Fruit fly (Drosophila melanogaster) whole organism, embryonic: ENCODE data around the gene CG33124.
A peak's percentile ranks its signal among the peaks of the same experiment; 100 is the strongest.

ENCODE experiments used
- Atf6 ChIP-seq: fragments of 200-800 bp; sonication (Bioruptor generic); IDR thresholded peaks from 2 replicates; pipeline ENCODE4 v1.3.6; 2022; ENCODE audit warnings: missing biosample characterization, missing genetic modification characterization
- B-H2 ChIP-seq: fragments of 200-800 bp; sonication (Bioruptor generic); optimal IDR thresholded peaks from 2 replicates; lab custom pipeline; 2018; ENCODE audit warnings: missing biosample characterization, mild to moderate bottlenecking, missing genetic modification characterization
- BEAF-32 ChIP-seq: fragments of 200-800 bp; sonication (Bioruptor generic); optimal IDR thresholded peaks from 3 replicates; lab custom pipeline; 2017; ENCODE audit warnings: missing biosample characterization, missing genetic modification characterization, mild to moderate bottlenecking, moderate library complexity, missing genetic modification reagents
- CG11695 ChIP-seq: fragments of 200-800 bp; sonication (Bioruptor generic); IDR thresholded peaks from 3 replicates; pipeline ENCODE4 v1.3.6; 2022; ENCODE audit warnings: missing biosample characterization, missing genetic modification characterization
- CG11723 ChIP-seq: fragments of 200-800 bp; sonication (Bioruptor generic); optimal IDR thresholded peaks from 2 replicates; lab custom pipeline; 2017; ENCODE audit warnings: missing biosample characterization, mild to moderate bottlenecking, missing genetic modification characterization
- CG13894 ChIP-seq: fragments of 200-800 bp; sonication (Bioruptor generic); optimal IDR thresholded peaks from 3 replicates; lab custom pipeline; 2018; ENCODE audit warnings: missing biosample characterization, mild to moderate bottlenecking, missing genetic modification characterization, moderate library complexity
- CG14050 ChIP-seq: fragments of 200-800 bp; sonication (Bioruptor generic); IDR thresholded peaks from 3 replicates; pipeline ENCODE4 v1.3.6; 2022; ENCODE audit warnings: missing biosample characterization, missing genetic modification characterization
- CG14965 ChIP-seq: fragments of 200-800 bp; sonication (Bioruptor generic); optimal IDR thresholded peaks from 2 replicates; lab custom pipeline; 2016; ENCODE audit warnings: missing biosample characterization, missing genetic modification characterization, borderline replicate concordance
- CG15479 ChIP-seq: fragments of 200-800 bp; sonication (Bioruptor generic); optimal IDR thresholded peaks from 3 replicates; lab custom pipeline; 2019; ENCODE audit warnings: missing biosample characterization, mild to moderate bottlenecking, missing genetic modification characterization, moderate library complexity
- CG17385 ChIP-seq: fragments of 200-800 bp; sonication (Bioruptor generic); optimal IDR thresholded peaks from 3 replicates; lab custom pipeline; 2018; ENCODE audit warnings: missing biosample characterization, mild to moderate bottlenecking, missing genetic modification characterization
- CG34376 ChIP-seq: fragments of 200-800 bp; sonication (Bioruptor generic); optimal IDR thresholded peaks from 2 replicates; lab custom pipeline; 2018; ENCODE audit warnings: missing biosample characterization, mild to moderate bottlenecking, missing genetic modification characterization
- CG34422 ChIP-seq: fragments of 200-800 bp; sonication (Bioruptor generic); IDR thresholded peaks from 3 replicates; pipeline ENCODE4 v1.3.6; 2022; ENCODE audit warnings: missing biosample characterization, missing genetic modification characterization
- CG4360 ChIP-seq: fragments of 200-800 bp; sonication (Bioruptor generic); IDR thresholded peaks from 2 replicates; pipeline ENCODE4 v1.3.6; 2022; ENCODE audit warnings: missing biosample characterization, missing genetic modification characterization
- CG5953 ChIP-seq: fragments of 200-800 bp; sonication (Bioruptor generic); IDR thresholded peaks from 2 replicates; pipeline ENCODE4 v1.3.6; 2022; ENCODE audit warnings: missing biosample characterization, missing genetic modification characterization
- CG6791 ChIP-seq: fragments of 200-800 bp; sonication (Bioruptor generic); IDR thresholded peaks from 3 replicates; pipeline ENCODE4 v1.3.6; 2022; ENCODE audit warnings: missing biosample characterization, missing genetic modification characterization; ENCODE audit not compliant: partially characterized antibody
- CG7271 ChIP-seq: fragments of 200-800 bp; sonication (Bioruptor generic); optimal IDR thresholded peaks from 2 replicates; lab custom pipeline; 2018; ENCODE audit warnings: missing biosample characterization, mild to moderate bottlenecking, missing genetic modification characterization, moderate library complexity
- CG7928 ChIP-seq: fragments of 200-800 bp; sonication (Bioruptor generic); optimal IDR thresholded peaks from 2 replicates; lab custom pipeline; 2017; ENCODE audit warnings: missing biosample characterization, mild to moderate bottlenecking, missing genetic modification characterization
- CG8944 ChIP-seq: fragments of 200-800 bp; sonication (Bioruptor generic); optimal IDR thresholded peaks from 3 replicates; lab custom pipeline; 2016; ENCODE audit warnings: missing biosample characterization, missing genetic modification characterization
- CG9932 ChIP-seq: fragments of 200-800 bp; sonication (Bioruptor generic); IDR thresholded peaks from 2 replicates; pipeline ENCODE4 v1.3.6; 2022; ENCODE audit warnings: missing biosample characterization, missing genetic modification characterization
- Chrac-16 ChIP-seq: fragments of 200-800 bp; sonication (Bioruptor generic); optimal IDR thresholded peaks from 3 replicates; lab custom pipeline; 2016; ENCODE audit warnings: missing biosample characterization, missing genetic modification characterization
- Dref ChIP-seq: fragments of 200-800 bp; sonication (Bioruptor generic); IDR thresholded peaks from 2 replicates; pipeline ENCODE4 v1.3.6; 2022; ENCODE audit warnings: missing biosample characterization, missing genetic modification characterization
- Ets97D ChIP-seq: fragments of 200-800 bp; sonication (Bioruptor generic); optimal IDR thresholded peaks from 3 replicates; lab custom pipeline; 2016; ENCODE audit warnings: missing biosample characterization, missing genetic modification characterization
- GATAe ChIP-seq: fragments of 200-800 bp; sonication (Bioruptor generic); conservative IDR thresholded peaks from 2 replicates; pipeline ENCODE4 v1.3.6; 2022; ENCODE audit warnings: missing biosample characterization, missing genetic modification characterization
- Gug ChIP-seq: fragments of 200-800 bp; sonication (Bioruptor generic); IDR thresholded peaks from 4 replicates; pipeline ENCODE4 v1.3.6; 2022; ENCODE audit warnings: missing biosample characterization, missing genetic modification characterization
- Lpt ChIP-seq: fragments of >200 bp; optimal IDR thresholded peaks from 2 replicates; lab custom pipeline; 2018; ENCODE audit warnings: missing biosample characterization, missing genetic modification characterization
- Myb ChIP-seq: fragments of 200-800 bp; sonication (Bioruptor generic); optimal IDR thresholded peaks from 2 replicates; lab custom pipeline; 2016; ENCODE audit warnings: missing biosample characterization, missing genetic modification characterization
- Nf-YC ChIP-seq: fragments of 200-800 bp; optimal IDR thresholded peaks from 3 replicates; lab custom pipeline; 2019; ENCODE audit warnings: missing biosample characterization, mild to moderate bottlenecking, missing genetic modification characterization, moderate library complexity
- Opbp ChIP-seq: fragments of 200-800 bp; sonication (Bioruptor generic); IDR thresholded peaks from 3 replicates; pipeline ENCODE4 v1.3.6; 2022; ENCODE audit warnings: missing biosample characterization, missing genetic modification characterization; ENCODE audit not compliant: partially characterized antibody
- Pdp1 ChIP-seq, 2 experiments: fragments of 200-800 bp; sonication (Bioruptor generic); optimal IDR thresholded peaks; 3 replicates each; lab custom pipeline; 2016; ENCODE audit warnings: missing biosample characterization in 2 of 2, missing genetic modification characterization in 2 of 2, mild to moderate bottlenecking in 1 of 2, moderate library complexity in 1 of 2
- Side ChIP-seq: fragments of 200-800 bp; sonication (Bioruptor generic); optimal IDR thresholded peaks from 2 replicates; lab custom pipeline; 2016; ENCODE audit warnings: missing biosample characterization, missing genetic modification characterization
- Sry-δ ChIP-seq: fragments of 200-800 bp; sonication (Bioruptor generic); optimal IDR thresholded peaks from 2 replicates; lab custom pipeline; 2016; ENCODE audit warnings: missing biosample characterization, missing genetic modification characterization
- Xrp1 ChIP-seq: fragments of 200-800 bp; sonication (Bioruptor generic); IDR thresholded peaks from 2 replicates; pipeline ENCODE4 v1.3.6; 2022; ENCODE audit warnings: missing biosample characterization, missing genetic modification characterization
- YL-1 ChIP-seq: fragments of 200-800 bp; sonication (Bioruptor generic); optimal IDR thresholded peaks from 3 replicates; lab custom pipeline; 2017; ENCODE audit warnings: missing biosample characterization, mild to moderate bottlenecking, missing genetic modification characterization
- bbx ChIP-seq: fragments of 200-800 bp; sonication (Bioruptor generic); IDR thresholded peaks from 2 replicates; pipeline ENCODE4 v1.3.6; 2022; ENCODE audit warnings: missing biosample characterization, missing genetic modification characterization; ENCODE audit not compliant: partially characterized antibody
- crp ChIP-seq, 2 experiments: fragments of 200-800 bp; sonication (Bioruptor generic); optimal IDR thresholded peaks; 2 replicates in 1 of 2; 3 replicates in 1 of 2; lab custom pipeline; 2017; ENCODE audit warnings: missing biosample characterization in 2 of 2, missing genetic modification characterization in 2 of 2, mild to moderate bottlenecking in 1 of 2, moderate library complexity in 1 of 2
- dm ChIP-seq: fragments of 200-800 bp; sonication (Bioruptor generic); optimal IDR thresholded peaks from 3 replicates; lab custom pipeline; 2016; ENCODE audit warnings: missing biosample characterization, missing genetic modification characterization
- dpn ChIP-seq, 2 experiments: fragments of 200-800 bp; sonication (Bioruptor generic); optimal IDR thresholded peaks; 3 replicates each; lab custom pipeline; 2016; ENCODE audit warnings: missing biosample characterization in 2 of 2, missing genetic modification characterization in 2 of 2
- gcm ChIP-seq: fragments of 200-800 bp; sonication (Bioruptor generic); optimal IDR thresholded peaks from 2 replicates; lab custom pipeline; 2019; ENCODE audit warnings: missing biosample characterization, mild to moderate bottlenecking, missing genetic modification characterization, moderate library complexity
- her ChIP-seq: fragments of 200-800 bp; sonication (Bioruptor generic); optimal IDR thresholded peaks from 2 replicates; lab custom pipeline; 2016; ENCODE audit warnings: missing biosample characterization, missing genetic modification characterization
- insv ChIP-seq, 2 experiments: fragments of 200-800 bp; sonication (Bioruptor generic); optimal IDR thresholded peaks; 3 replicates each; lab custom pipeline; 2016 to 2018; ENCODE audit warnings: missing biosample characterization in 2 of 2, missing genetic modification characterization in 2 of 2
- kni ChIP-seq: fragments of 200-800 bp; sonication (Bioruptor generic); optimal IDR thresholded peaks from 3 replicates; lab custom pipeline; 2017; ENCODE audit warnings: mild to moderate bottlenecking, missing biosample characterization, missing genetic modification reagents, missing genetic modification characterization
- maf-S ChIP-seq: fragments of 200-800 bp; sonication (Bioruptor generic); optimal IDR thresholded peaks from 2 replicates; lab custom pipeline; 2016; ENCODE audit warnings: missing biosample characterization, missing genetic modification characterization
- mirr ChIP-seq: fragments of 200-800 bp; sonication (Bioruptor generic); optimal IDR thresholded peaks from 3 replicates; lab custom pipeline; 2018; ENCODE audit warnings: missing biosample characterization, mild to moderate bottlenecking, missing genetic modification characterization
- nom ChIP-seq: fragments of 200-800 bp; sonication (Bioruptor generic); optimal IDR thresholded peaks from 2 replicates; lab custom pipeline; 2017; ENCODE audit warnings: missing biosample characterization, missing genetic modification characterization, mild to moderate bottlenecking, moderate library complexity, missing genetic modification reagents
- onecut ChIP-seq: fragments of 200-800 bp; sonication (Bioruptor generic); IDR thresholded peaks from 2 replicates; pipeline ENCODE4 v1.3.6; 2022; ENCODE audit warnings: missing biosample characterization, missing genetic modification characterization
- peb ChIP-seq: fragments of 200-800 bp; sonication (Bioruptor generic); IDR thresholded peaks from 2 replicates; pipeline ENCODE4 v1.3.6; 2022; ENCODE audit warnings: missing biosample characterization, missing genetic modification characterization
- sd ChIP-seq: fragments of 200-800 bp; sonication (Bioruptor generic); optimal IDR thresholded peaks from 3 replicates; lab custom pipeline; 2018; ENCODE audit warnings: missing biosample characterization, mild to moderate bottlenecking, missing genetic modification characterization, moderate library complexity
- tx ChIP-seq: fragments of 200-800 bp; sonication (Bioruptor generic); optimal IDR thresholded peaks from 2 replicates; lab custom pipeline; 2016; ENCODE audit warnings: missing biosample characterization, missing genetic modification characterization
- yki ChIP-seq: fragments of >200 bp; optimal IDR thresholded peaks from 3 replicates; lab custom pipeline; 2018

CG33124 gene

dm6 chr2L:2217067-2217684 lies 8.3 kb upstream of the CG33124 start, which contains the start of the genes CG15386, CG42371 and mio (continued):
- peak; percentile 81 for TF ChIP-seq Dref (GFP tag; lab: Robert Waterston, UW)
- TF ChIP-seq CG11695 (GFP tag; lab: Robert Waterston, UW): 0 out of 3 replicates have a peak, but pooled peaks have one; percentile 23
- TF ChIP-seq Opbp (GFP tag; lab: Robert Waterston, UW): peak; percentile 52; the same call in 1 of the 3 replicates
- TF ChIP-seq CG17385: peak; percentile 99
- no peak for TF ChIP-seq Chrac-16
- TF ChIP-seq CG7271 (tag; lab: Kevin White, UChicago): no peak
- no peak for TF ChIP-seq CG5953 (GFP tag; lab: Robert Waterston, UW)
- TF ChIP-seq Pdp1 (GFP tag; optimal IDR thresholded peaks at IDR 0.05; lab: Kevin White, UChicago): peak in 1 of 2 experiments; percentile 68
- peak; percentile 57 for TF ChIP-seq YL-1 (GFP tag; lab: Kevin White, UChicago)
- TF ChIP-seq onecut (GFP tag; lab: Robert Waterston, UW): peak; percentile 44; the same call in 1 of the 2 replicates
- no peak for TF ChIP-seq CG14050 (GFP tag; lab: Robert Waterston, UW)
- no peak for TF ChIP-seq sd
- TF ChIP-seq Sry-δ: peak; percentile 55
- TF ChIP-seq nom (GFP tag; lab: Kevin White, UChicago): peak; percentile 56
- no peak for TF ChIP-seq Side
- TF ChIP-seq CG8944 (GFP tag; lab: Kevin White, UChicago): no peak
- peak; percentile 20 for TF ChIP-seq CG15479 (GFP tag; lab: Kevin White, UChicago)
- peak; percentile 52 for TF ChIP-seq BEAF-32 (GFP tag; lab: Kevin White, UChicago)
- 0 out of 2 replicates have a peak, but pooled peaks have one; percentile 12 for TF ChIP-seq CG4360 (GFP tag; lab: Robert Waterston, UW)
- peak in 1 of 2 experiments; percentile 50 for TF ChIP-seq insv (GFP tag; optimal IDR thresholded peaks at IDR 0.05; lab: Kevin White, UChicago)
- TF ChIP-seq CG11723 (GFP tag; lab: Kevin White, UChicago): no peak
- no peak for TF ChIP-seq kni (GFP tag; lab: Kevin White, UChicago)
- TF ChIP-seq maf-S (GFP tag; lab: Kevin White, UChicago): no peak
- TF ChIP-seq Xrp1: peak; percentile 44
- TF ChIP-seq dpn (GFP tag; optimal IDR thresholded peaks at IDR 0.05; lab: Kevin White, UChicago): peak; percentile 15 to 38
- TF ChIP-seq CG9932 (GFP tag; lab: Robert Waterston, UW): peak; percentile 48
- no peak for TF ChIP-seq Gug (GFP tag; lab: Robert Waterston, UW)
- TF ChIP-seq CG14965 (GFP tag; lab: Kevin White, UChicago): no peak
- no peak for TF ChIP-seq Nf-YC (tag; lab: Kevin White, UChicago)
- no peak for TF ChIP-seq CG7928 (GFP tag; lab: Kevin White, UChicago)
- TF ChIP-seq mirr (GFP tag; lab: Kevin White, UChicago): peak; percentile 47
- TF ChIP-seq crp (GFP tag; optimal IDR thresholded peaks at IDR 0.05; lab: Kevin White, UChicago): peak; percentile 71 to 96
- TF ChIP-seq Lpt: no peak
- TF ChIP-seq CG34376 (GFP tag; lab: Kevin White, UChicago): peak; percentile 68
- TF ChIP-seq her (GFP tag; lab: Kevin White, UChicago): peak; percentile 11
- TF ChIP-seq dm (GFP tag; lab: Kevin White, UChicago): peak; percentile 72
- no peak for TF ChIP-seq peb (GFP tag; lab: Robert Waterston, UW)
- peak; percentile 45 for TF ChIP-seq Myb (GFP tag; lab: Kevin White, UChicago)
- TF ChIP-seq Atf6 (GFP tag; lab: Robert Waterston, UW): 0 out of 2 replicates have a peak, but pooled peaks have one; percentile 19
- peak; percentile 52 for TF ChIP-seq Ets97D (GFP tag; lab: Kevin White, UChicago)
- peak; percentile 46; the same call in 1 of the 2 replicates for TF ChIP-seq GATAe (GFP tag; lab: Robert Waterston, UW)
- peak; percentile 53; the same call in 1 of the 2 replicates for TF ChIP-seq bbx
- TF ChIP-seq CG6791 (GFP tag; lab: Robert Waterston, UW): peak; percentile 65; the same call in 2 of the 3 replicates
- peak; percentile 88 for TF ChIP-seq CG34422 (GFP tag; lab: Robert Waterston, UW)
- TF ChIP-seq tx (GFP tag; lab: Kevin White, UChicago): no peak
- no peak for TF ChIP-seq CG13894 (tag; lab: Kevin White, UChicago)
- no peak for TF ChIP-seq gcm (GFP tag; lab: Kevin White, UChicago)
- TF ChIP-seq B-H2: peak; percentile 50
- TF ChIP-seq yki: no peak
